Fruit fly (Drosophila melanogaster) whole organism, embryonic: ENCODE results near the gene CG14853.

Experiments used
- Atf-2 ChIP-seq: fragments of 200-800 bp; sonication (Bioruptor generic); optimal IDR thresholded peaks from 2 replicates; lab custom pipeline; 2016; ENCODE audit warnings: missing biosample characterization, missing genetic modification characterization
- CG10543 ChIP-seq: fragments of 200-800 bp; sonication (Bioruptor generic); optimal IDR thresholded peaks from 3 replicates; lab custom pipeline; 2017; ENCODE audit warnings: missing biosample characterization, mild to moderate bottlenecking, missing genetic modification characterization, moderate library complexity
- CG10959 ChIP-seq: fragments of 200-800 bp; sonication (Bioruptor generic); IDR thresholded peaks from 2 replicates; pipeline ENCODE4 v1.3.6; 2022; ENCODE audit warnings: missing biosample characterization, missing genetic modification characterization
- CG12744 ChIP-seq: fragments of 200-800 bp; sonication (Bioruptor generic); optimal IDR thresholded peaks from 2 replicates; lab custom pipeline; 2016; ENCODE audit warnings: missing biosample characterization, missing genetic modification characterization
- CG1603 ChIP-seq: fragments of 200-800 bp; sonication (Bioruptor generic); optimal IDR thresholded peaks from 2 replicates; lab custom pipeline; 2019; ENCODE audit warnings: missing biosample characterization, mild to moderate bottlenecking, missing genetic modification characterization, moderate library complexity
- CG16779 ChIP-seq: fragments of 200-800 bp; sonication (Bioruptor generic); IDR thresholded peaks from 2 replicates; pipeline ENCODE4 v1.3.6; 2022; ENCODE audit warnings: missing biosample characterization, missing genetic modification characterization
- CG18619 ChIP-seq: fragments of 200-800 bp; sonication (Bioruptor generic); optimal IDR thresholded peaks from 3 replicates; lab custom pipeline; 2017; ENCODE audit warnings: missing biosample characterization, mild to moderate bottlenecking, missing genetic modification characterization
- CG30020 ChIP-seq: fragments of 200-800 bp; optimal IDR thresholded peaks from 2 replicates; lab custom pipeline; 2019; ENCODE audit warnings: missing biosample characterization, mild to moderate bottlenecking, missing genetic modification characterization, moderate library complexity
- CG30431 ChIP-seq: fragments of 200-800 bp; sonication (Bioruptor generic); optimal IDR thresholded peaks from 2 replicates; lab custom pipeline; 2017; ENCODE audit warnings: missing biosample characterization, missing genetic modification characterization
- CG31441 ChIP-seq: fragments of 200-800 bp; sonication (Bioruptor generic); IDR thresholded peaks from 2 replicates; pipeline ENCODE4 v1.3.6; 2022; ENCODE audit warnings: missing biosample characterization, missing genetic modification characterization
- CG34224 ChIP-seq: fragments of 200-800 bp; sonication (Bioruptor generic); IDR thresholded peaks from 3 replicates; pipeline ENCODE4 v1.3.6; 2022; ENCODE audit warnings: missing biosample characterization, missing genetic modification characterization; ENCODE audit not compliant: partially characterized antibody
- CG43689 ChIP-seq: fragments of 200-800 bp; sonication (Bioruptor generic); IDR thresholded peaks from 2 replicates; pipeline ENCODE4 v1.3.6; 2022; ENCODE audit warnings: missing biosample characterization, missing genetic modification characterization
- CG4617 ChIP-seq: fragments of 200-800 bp; sonication (Bioruptor generic); optimal IDR thresholded peaks from 3 replicates; lab custom pipeline; 2016; ENCODE audit warnings: missing biosample characterization, missing genetic modification characterization, borderline replicate concordance
- CG4854 ChIP-seq: fragments of 200-800 bp; sonication (Bioruptor generic); optimal IDR thresholded peaks from 2 replicates; lab custom pipeline; 2016; ENCODE audit warnings: missing biosample characterization, missing genetic modification characterization, inconsistent platforms
- CG7271 ChIP-seq: fragments of 200-800 bp; sonication (Bioruptor generic); optimal IDR thresholded peaks from 2 replicates; lab custom pipeline; 2018; ENCODE audit warnings: missing biosample characterization, mild to moderate bottlenecking, missing genetic modification characterization, moderate library complexity
- CG7786 ChIP-seq: fragments of 200-800 bp; sonication (Bioruptor generic); optimal IDR thresholded peaks from 2 replicates; lab custom pipeline; 2016; ENCODE audit warnings: missing biosample characterization, missing genetic modification characterization
- CG8281 ChIP-seq: fragments of 200-800 bp; sonication (Bioruptor generic); optimal IDR thresholded peaks from 2 replicates; lab custom pipeline; 2018; ENCODE audit warnings: missing biosample characterization, mild to moderate bottlenecking, missing genetic modification characterization, moderate library complexity
- Deaf1 ChIP-seq: fragments of 200-800 bp; optimal IDR thresholded peaks from 3 replicates; lab custom pipeline; 2019; ENCODE audit warnings: missing biosample characterization, mild to moderate bottlenecking, missing genetic modification characterization, moderate library complexity
- Dip2 ChIP-seq: fragments of 200-800 bp; sonication (Bioruptor generic); IDR thresholded peaks from 2 replicates; pipeline ENCODE4 v1.3.6; 2022; ENCODE audit warnings: missing biosample characterization, missing genetic modification characterization
- Dip3 ChIP-seq: fragments of 200-800 bp; sonication (Bioruptor generic); optimal IDR thresholded peaks from 3 replicates; lab custom pipeline; 2016; ENCODE audit warnings: missing biosample characterization, missing genetic modification characterization
- Nf-YA ChIP-seq: fragments of 200-800 bp; sonication (Bioruptor generic); IDR thresholded peaks from 2 replicates; pipeline ENCODE4 v1.3.6; 2022; ENCODE audit warnings: missing biosample characterization, missing genetic modification characterization
- Nf-YC ChIP-seq: fragments of 200-800 bp; optimal IDR thresholded peaks from 3 replicates; lab custom pipeline; 2019; ENCODE audit warnings: missing biosample characterization, mild to moderate bottlenecking, missing genetic modification characterization, moderate library complexity
- Pdp1 ChIP-seq, 2 experiments: fragments of 200-800 bp; sonication (Bioruptor generic); optimal IDR thresholded peaks; 3 replicates each; lab custom pipeline; 2016; ENCODE audit warnings: missing biosample characterization in 2 of 2, missing genetic modification characterization in 2 of 2, mild to moderate bottlenecking in 1 of 2, moderate library complexity in 1 of 2
- Sox100B ChIP-seq: fragments of 200-800 bp; sonication (Bioruptor generic); optimal IDR thresholded peaks from 3 replicates; lab custom pipeline; 2018; ENCODE audit warnings: missing biosample characterization, mild to moderate bottlenecking, missing genetic modification characterization
- Ssrp ChIP-seq: fragments of 200-800 bp; sonication (Bioruptor generic); optimal IDR thresholded peaks from 2 replicates; lab custom pipeline; 2018; ENCODE audit warnings: missing biosample characterization, mild to moderate bottlenecking, missing genetic modification characterization, moderate library complexity
- Xbp1 ChIP-seq: fragments of 200-800 bp; sonication (Bioruptor generic); optimal IDR thresholded peaks from 3 replicates; lab custom pipeline; 2016; ENCODE audit warnings: missing biosample characterization, mild to moderate bottlenecking, missing genetic modification characterization
- amos ChIP-seq: fragments of 200-800 bp; sonication (Bioruptor generic); IDR thresholded peaks from 2 replicates; pipeline ENCODE4 v1.3.6; 2022; ENCODE audit warnings: missing biosample characterization, missing genetic modification characterization; ENCODE audit not compliant: partially characterized antibody
- ash1 ChIP-seq: fragments of 200-800 bp; sonication (Bioruptor generic); optimal IDR thresholded peaks from 2 replicates; lab custom pipeline; 2018; ENCODE audit warnings: missing biosample characterization, mild to moderate bottlenecking, missing genetic modification characterization
- bowl ChIP-seq: fragments of 200-800 bp; sonication (Bioruptor generic); IDR thresholded peaks from 2 replicates; pipeline ENCODE4 v1.3.6; 2022; ENCODE audit warnings: missing biosample characterization, missing genetic modification characterization
- cg ChIP-seq: fragments of 200-800 bp; sonication (Bioruptor generic); optimal IDR thresholded peaks from 3 replicates; lab custom pipeline; 2019; ENCODE audit warnings: missing biosample characterization, mild to moderate bottlenecking, missing genetic modification characterization, moderate library complexity
- chn ChIP-seq: fragments of 200-800 bp; sonication (Bioruptor generic); optimal IDR thresholded peaks from 2 replicates; lab custom pipeline; 2016; ENCODE audit warnings: missing biosample characterization, missing genetic modification characterization
- da ChIP-seq: fragments of 200-800 bp; sonication (Bioruptor generic); optimal IDR thresholded peaks from 2 replicates; lab custom pipeline; 2016; ENCODE audit warnings: missing biosample characterization, missing genetic modification characterization
- dan ChIP-seq: fragments of 200-800 bp; sonication (Bioruptor generic); IDR thresholded peaks from 2 replicates; pipeline ENCODE4 v1.3.6; 2022; ENCODE audit warnings: missing biosample characterization, missing genetic modification characterization
- dimm ChIP-seq: fragments of 200-800 bp; sonication (Bioruptor generic); IDR thresholded peaks from 2 replicates; pipeline ENCODE4 v1.3.6; 2022; ENCODE audit warnings: missing biosample characterization, missing genetic modification characterization
- disco-r ChIP-seq: fragments of 200-800 bp; sonication (Bioruptor generic); optimal IDR thresholded peaks from 2 replicates; lab custom pipeline; 2016; ENCODE audit warnings: missing biosample characterization, missing genetic modification characterization
- dmrt11E ChIP-seq: fragments of 200-800 bp; sonication (Bioruptor generic); optimal IDR thresholded peaks from 3 replicates; lab custom pipeline; 2018; ENCODE audit warnings: missing biosample characterization, mild to moderate bottlenecking, missing genetic modification characterization, moderate library complexity
- en ChIP-seq: fragments of 200-800 bp; sonication (Bioruptor generic); optimal IDR thresholded peaks from 2 replicates; lab custom pipeline; 2016; ENCODE audit warnings: missing biosample characterization, missing genetic modification characterization
- esg ChIP-seq: fragments of 200-800 bp; sonication (Bioruptor generic); conservative IDR thresholded peaks from 2 replicates; pipeline ENCODE4 v1.3.6; 2022; ENCODE audit warnings: missing biosample characterization, missing genetic modification characterization
- gce ChIP-seq: fragments of 200-800 bp; sonication (Bioruptor generic); IDR thresholded peaks from 3 replicates; pipeline ENCODE4 v1.3.6; 2022; ENCODE audit warnings: missing biosample characterization, missing genetic modification characterization
- gem ChIP-seq: fragments of 200-800 bp; sonication (Bioruptor generic); optimal IDR thresholded peaks from 2 replicates; lab custom pipeline; 2019; ENCODE audit warnings: missing biosample characterization, mild to moderate bottlenecking, missing genetic modification characterization, moderate library complexity
- hb ChIP-seq: fragments of 200-800 bp; sonication (Bioruptor generic); IDR thresholded peaks from 3 replicates; pipeline ENCODE4 v1.3.6; 2022; ENCODE audit warnings: missing biosample characterization, missing genetic modification characterization; ENCODE audit not compliant: partially characterized antibody
- hkb ChIP-seq, 2 experiments: fragments of 200-800 bp in 1 of 2; fragments of >200 bp in 1 of 2; sonication (Bioruptor generic) in 1 of 2; IDR thresholded peaks in 1 of 2; optimal IDR thresholded peaks in 1 of 2; 2 replicates each; pipeline versions ENCODE4 v1.3.6 to Lab custom; 2017 to 2022; ENCODE audit warnings: missing biosample characterization in 1 of 2, missing genetic modification characterization in 1 of 2
- luna ChIP-seq: fragments of 200-800 bp; sonication (Bioruptor generic); optimal IDR thresholded peaks from 2 replicates; lab custom pipeline; 2016; ENCODE audit warnings: missing biosample characterization, missing genetic modification characterization
- pita ChIP-seq: fragments of 200-800 bp; sonication (Bioruptor generic); optimal IDR thresholded peaks from 2 replicates; lab custom pipeline; 2017; ENCODE audit warnings: missing biosample characterization, mild to moderate bottlenecking, missing genetic modification characterization
- psq ChIP-seq: fragments of 200-800 bp; sonication (Bioruptor generic); optimal IDR thresholded peaks from 2 replicates; lab custom pipeline; 2017; ENCODE audit warnings: missing biosample characterization, missing genetic modification characterization
- sim ChIP-seq: fragments of 200-800 bp; sonication (Bioruptor generic); IDR thresholded peaks from 2 replicates; pipeline ENCODE4 v1.3.6; 2022; ENCODE audit warnings: missing biosample characterization, missing genetic modification characterization
- ssp ChIP-seq: fragments of 200-800 bp; sonication (Bioruptor generic); IDR thresholded peaks from 2 replicates; pipeline ENCODE4 v1.3.6; 2022; ENCODE audit warnings: missing biosample characterization, missing genetic modification characterization
- stc ChIP-seq: fragments of 200-800 bp; sonication (Bioruptor generic); IDR thresholded peaks from 2 replicates; pipeline ENCODE4 v1.3.6; 2022; ENCODE audit warnings: missing biosample characterization, missing genetic modification characterization
- zen ChIP-seq: fragments of 200-800 bp; sonication (Bioruptor generic); optimal IDR thresholded peaks from 3 replicates; lab custom pipeline; 2018; ENCODE audit warnings: missing biosample characterization, mild to moderate bottlenecking, missing genetic modification characterization, moderate library complexity

CG14853 gene

DNA sequence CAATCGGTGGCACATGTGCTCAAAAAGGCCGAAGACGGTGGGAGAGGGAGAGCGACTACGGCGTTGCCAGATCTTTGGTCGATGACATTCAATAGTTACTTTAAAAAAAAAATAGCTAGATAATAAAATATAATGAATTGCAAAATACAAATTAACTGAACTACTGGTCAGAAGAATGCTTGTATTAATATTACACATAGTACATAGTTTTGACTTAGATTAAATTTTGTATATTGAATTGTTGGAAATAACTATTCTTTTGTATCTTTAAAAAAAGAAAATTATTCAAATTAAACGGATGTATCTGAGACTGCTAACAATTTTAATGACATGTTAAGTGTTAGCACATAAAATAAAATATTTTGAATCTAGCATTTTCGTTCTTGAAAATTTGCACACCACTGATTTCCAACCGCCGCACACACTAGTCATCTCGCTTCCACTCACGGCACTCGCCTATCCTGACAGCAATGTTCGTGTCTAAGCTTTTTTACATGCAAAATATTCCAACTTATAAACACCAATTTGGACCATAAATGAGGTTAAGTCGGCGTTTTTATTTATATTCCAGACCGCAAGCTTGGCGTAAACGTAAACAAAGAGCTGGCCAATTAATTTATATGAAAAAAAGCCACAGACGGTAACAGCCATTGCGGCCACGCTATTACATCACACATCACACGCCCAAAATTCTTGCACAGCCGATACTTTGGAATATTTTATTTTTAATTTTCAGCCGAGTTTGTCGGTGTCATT lies 34.3 kb upstream of the CG14853 start (continued):
- TF ChIP-seq CG7271, result peak; percentile 6
- no peak for TF ChIP-seq stc (GFP tag; lab: Robert Waterston, UW)
- peak; percentile 15 for TF ChIP-seq CG12744 (GFP tag; lab: Kevin White, UChicago)
- peak; percentile 69 for TF ChIP-seq Ssrp (tag; lab: Kevin White, UChicago)
- peak; percentile 54 for TF ChIP-seq chn (GFP tag; lab: Kevin White, UChicago)
- no peak for TF ChIP-seq hkb (optimal IDR thresholded peaks at IDR 0.05; lab: Kevin White, UChicago)
- TF ChIP-seq hkb (GFP tag; IDR thresholded peaks at IDR 0.05; lab: Robert Waterston, UW), result no peak
- no peak for TF ChIP-seq CG34224 (GFP tag; lab: Robert Waterston, UW)
- peak; percentile 37 for TF ChIP-seq CG30020 (tag; lab: Kevin White, UChicago)
- no peak for TF ChIP-seq CG4854 (GFP tag; lab: Kevin White, UChicago)
- peak; percentile 8 for TF ChIP-seq da (GFP tag; lab: Kevin White, UChicago)
- no peak for TF ChIP-seq hb (GFP tag; lab: Robert Waterston, UW)
- TF ChIP-seq CG7786 (GFP tag; lab: Kevin White, UChicago), result peak; percentile 58
- TF ChIP-seq Pdp1 (GFP tag; optimal IDR thresholded peaks at IDR 0.05; lab: Kevin White, UChicago), result peak; percentile 47 to 95
- no peak for TF ChIP-seq amos (GFP tag; lab: Robert Waterston, UW)
- TF ChIP-seq luna (GFP tag; lab: Kevin White, UChicago), result no peak
- no peak for TF ChIP-seq Dip2
- TF ChIP-seq esg, result peak; percentile 65
- peak; percentile 39 for TF ChIP-seq CG8281 (tag; lab: Kevin White, UChicago)
- TF ChIP-seq CG4617 (GFP tag; lab: Kevin White, UChicago), result no peak
- peak; percentile 81 for TF ChIP-seq Xbp1
- no peak for TF ChIP-seq gce (GFP tag; lab: Robert Waterston, UW)
- peak; percentile 53 for TF ChIP-seq Dip3 (GFP tag; lab: Kevin White, UChicago)
- no peak for TF ChIP-seq dan (GFP tag; lab: Robert Waterston, UW)
- peak; percentile 70 for TF ChIP-seq CG18619 (GFP tag; lab: Kevin White, UChicago)
- TF ChIP-seq ash1 (GFP tag; lab: Kevin White, UChicago), result no peak
- TF ChIP-seq CG1603 (tag; lab: Kevin White, UChicago), result peak; percentile 16
- TF ChIP-seq pita, result no peak
- TF ChIP-seq CG43689 (GFP tag; lab: Robert Waterston, UW), result no peak
- no peak for TF ChIP-seq CG10959 (GFP tag; lab: Robert Waterston, UW)
- peak; percentile 51 for TF ChIP-seq Nf-YC (tag; lab: Kevin White, UChicago)
- TF ChIP-seq Nf-YA (GFP tag; lab: Robert Waterston, UW), result peak; percentile 22; the same call in 1 of the 2 replicates
- TF ChIP-seq CG10543, result peak; percentile 74
- peak; percentile 32 for TF ChIP-seq disco-r (GFP tag; lab: Kevin White, UChicago)
- TF ChIP-seq CG16779 (GFP tag; lab: Robert Waterston, UW), result no peak
- TF ChIP-seq dmrt11E (tag; lab: Kevin White, UChicago), result peak; percentile 71
- TF ChIP-seq ssp (GFP tag; lab: Robert Waterston, UW), result peak; percentile 53
- no peak for TF ChIP-seq cg (GFP tag; lab: Kevin White, UChicago)
- peak; percentile 36 for TF ChIP-seq CG30431 (GFP tag; lab: Kevin White, UChicago)
- peak; percentile 62 for TF ChIP-seq Atf-2 (GFP tag; lab: Kevin White, UChicago)
- TF ChIP-seq gem (tag; lab: Kevin White, UChicago), result peak; percentile 90
- TF ChIP-seq bowl (GFP tag; lab: Robert Waterston, UW), result no peak
- TF ChIP-seq zen (tag; lab: Kevin White, UChicago), result peak; percentile 61
- peak; percentile 56 for TF ChIP-seq Deaf1
- TF ChIP-seq sim (GFP tag; lab: Robert Waterston, UW), result no peak
- TF ChIP-seq psq (GFP tag; lab: Kevin White, UChicago), result peak; percentile 92
- TF ChIP-seq CG31441 (GFP tag; lab: Robert Waterston, UW), result peak; percentile 83
- no peak for TF ChIP-seq en (GFP tag; lab: Kevin White, UChicago)
- no peak for TF ChIP-seq dimm (GFP tag; lab: Robert Waterston, UW)
- TF ChIP-seq Sox100B (GFP tag; lab: Kevin White, UChicago), result peak; percentile 84
